Worm (Caenorhabditis elegans) whole organism, L4 larva: Measurements from ENCODE around the gene T01G1.4.

Source experiments
- ceh-32 ChIP-seq: sonication (generic microtip); optimal IDR thresholded peaks from 2 replicates; lab custom pipeline; 2016; ENCODE audit warnings: mild to moderate bottlenecking, missing genetic modification characterization, missing compliant biosample characterization; ENCODE audit not compliant: poor library complexity
- lin-15B ChIP-seq: fragments of 150-350 bp; sonication (generic microtip); optimal IDR thresholded peaks from 3 replicates; lab custom pipeline; 2014; ENCODE audit warnings: missing biosample characterization, missing genetic modification characterization
- pha-4 ChIP-seq, 2 experiments: fragments of 150-350 bp in 1 of 2; fragments of 200-800 bp in 1 of 2; sonication (Bioruptor generic) in 1 of 2; IDR thresholded peaks in 1 of 2; optimal IDR thresholded peaks in 1 of 2; 2 replicates each; pipeline versions ENCODE4 v1.3.6 to Lab custom; 2014 to 2022; ENCODE audit warnings: missing genetic modification characterization in 2 of 2, missing genetic modification reagents in 2 of 2, missing biosample characterization in 1 of 2, missing compliant biosample characterization in 1 of 2
- sdz-12 ChIP-seq: fragments of 200-800 bp; sonication (Bioruptor generic); optimal IDR thresholded peaks from 2 replicates; lab custom pipeline; 2018; ENCODE audit warnings: mild to moderate bottlenecking, missing genetic modification characterization, missing compliant biosample characterization

- TF ChIP-seq lin-15B (tag; lab: Kevin White, UChicago) (no peak), ceh-32 (tag; lab: Kevin White, UChicago) (no peak), sdz-12 (no peak), pha-4 (GFP tag; IDR thresholded peaks at IDR 0.05; lab: Robert Waterston, UW) (no peak), pha-4 (tag; optimal IDR thresholded peaks at IDR 0.05; lab: Kevin White, UChicago) (peak; percentile 46)
Observed at ce11 chrIV:11310624-11311023, 50.7 kb downstream of the T01G1.4 start, which contains the start of gene znf-207.
